Fruit fly (Drosophila melanogaster): Measurements from ENCODE around the gene Elp4.

The Elp4 gene

DNA sequence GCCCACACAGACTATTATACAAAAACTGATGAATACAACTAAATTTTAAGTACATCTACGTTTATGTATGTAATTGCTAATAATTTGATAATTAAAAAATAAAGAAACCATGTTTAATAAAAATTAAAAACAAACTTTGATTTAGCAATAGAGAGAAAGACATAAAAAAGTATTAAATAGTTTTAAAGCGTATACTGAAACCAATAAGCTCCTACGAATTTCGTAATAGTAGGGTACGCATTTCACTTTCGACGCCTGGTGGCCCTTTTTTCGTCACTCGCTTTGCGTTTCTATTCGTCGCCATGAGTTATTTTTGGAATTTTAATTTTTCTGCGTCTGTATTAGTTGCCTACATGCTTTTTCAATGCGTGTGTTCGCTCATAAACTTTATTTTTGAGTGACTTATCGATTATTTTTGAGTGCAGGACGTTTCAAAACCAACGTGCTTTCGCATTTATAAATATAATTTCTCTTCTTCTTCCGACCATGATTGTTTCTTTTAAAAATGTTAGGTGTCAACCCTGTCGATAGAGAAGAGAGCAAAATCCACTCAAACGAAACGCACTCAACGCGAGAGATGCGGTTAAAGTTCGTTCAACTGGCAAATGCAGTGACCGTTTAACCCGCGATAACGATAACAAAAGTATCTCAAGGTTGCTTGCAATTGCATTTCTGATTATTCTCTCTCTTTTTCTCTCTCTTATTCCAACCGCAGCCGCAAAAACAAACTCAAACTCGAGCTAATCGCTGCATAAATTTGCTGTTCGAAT is 22.8 kb downstream of the Elp4 start, which contains the start of gene Oscillin (continued):
- TF ChIP-seq CG6854 (GFP tag; optimal IDR thresholded peaks at IDR 0.05), result peak; percentile 51
- TF ChIP-seq Hr4 (GFP tag; optimal IDR thresholded peaks at IDR 0.05), result peak; percentile 65
- TF ChIP-seq esn (GFP tag; optimal IDR thresholded peaks at IDR 0.05), result peak; percentile 53
- peak; percentile 68 for TF ChIP-seq CG6792 (GFP tag; optimal IDR thresholded peaks at IDR 0.05)
- peak; percentile 52 for TF ChIP-seq CG11902 (GFP tag; optimal IDR thresholded peaks at IDR 0.05)
- peak; percentile 65 for TF ChIP-seq Smox (GFP tag; optimal IDR thresholded peaks at IDR 0.05)
- TF ChIP-seq dac (GFP tag; optimal IDR thresholded peaks at IDR 0.05), result no peak
- peak; percentile 70 for TF ChIP-seq Eip75B (GFP tag; optimal IDR thresholded peaks at IDR 0.05)
- peak; percentile 36 for TF ChIP-seq Sox102F (GFP tag; optimal IDR thresholded peaks at IDR 0.05)
- TF ChIP-seq spab (GFP tag; optimal IDR thresholded peaks at IDR 0.05), result peak; percentile 70

dm6 chr2L:5547288-5547777 is 23.4 kb downstream of the Elp4 start:
- TF ChIP-seq Eip93F (GFP tag; optimal IDR thresholded peaks at IDR 0.05) (peak; percentile 25), Met (GFP tag; optimal IDR thresholded peaks at IDR 0.05) (no peak), CG6808 (GFP tag; optimal IDR thresholded peaks at IDR 0.05) (no peak), CG8319 (GFP tag; optimal IDR thresholded peaks at IDR 0.05) (no peak), Blimp-1 (GFP tag; optimal IDR thresholded peaks at IDR 0.05) (peak; percentile 1), CG3919 (GFP tag; optimal IDR thresholded peaks at IDR 0.05) (no peak), vri (GFP tag; optimal IDR thresholded peaks at IDR 0.05) (peak; percentile 5), svp (GFP tag) (peak; percentile 62), acj6 (GFP tag; optimal IDR thresholded peaks at IDR 0.05) (no peak), CG6276 (GFP tag; optimal IDR thresholded peaks at IDR 0.05) (no peak), CG8119 (GFP tag; IDR thresholded peaks at IDR 0.05) (no peak), CG6854 (GFP tag; optimal IDR thresholded peaks at IDR 0.05) (no peak), topi (GFP tag; optimal IDR thresholded peaks at IDR 0.05) (no peak), achi (GFP tag; optimal IDR thresholded peaks at IDR 0.05) (no peak)

DNA sequence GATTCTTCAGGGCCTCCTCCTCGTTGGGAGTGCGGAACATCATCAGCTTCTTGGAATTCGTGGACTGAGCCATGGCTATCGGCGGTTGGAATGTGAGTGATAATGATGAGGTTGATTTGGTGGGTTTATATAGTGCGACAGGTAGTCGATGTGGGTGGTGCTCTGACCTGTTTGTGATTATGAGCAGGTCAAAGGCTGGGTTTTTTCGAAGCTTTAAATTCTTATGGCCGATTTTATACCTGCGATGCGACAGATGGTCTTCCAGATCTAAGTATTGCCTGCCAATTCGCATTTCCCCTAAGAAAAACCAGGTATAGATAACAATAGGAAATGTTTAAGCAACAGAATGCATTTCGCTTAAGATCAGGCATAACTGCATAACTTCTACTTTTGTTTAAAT is 26.8 kb downstream of the Elp4 start, which contains the start of gene CG14014:
Gene CG14014 (minus strand): TSS at position 101 of the 400 bp plus-strand sequence.
- no peak for TF ChIP-seq CG3032 (tag; optimal IDR thresholded peaks at IDR 0.05)
- no peak for TF ChIP-seq fkh (GFP tag; optimal IDR thresholded peaks at IDR 0.05)
- no peak for TF ChIP-seq CG34406 (GFP tag; optimal IDR thresholded peaks at IDR 0.05)
- TF ChIP-seq CG11294 (GFP tag; IDR thresholded peaks at IDR 0.05), result no peak
- no peak for TF ChIP-seq vri (GFP tag; optimal IDR thresholded peaks at IDR 0.05)
- no peak for TF ChIP-seq Smox (GFP tag; optimal IDR thresholded peaks at IDR 0.05)
- no peak for TF ChIP-seq Blimp-1 (GFP tag; optimal IDR thresholded peaks at IDR 0.05)
- no peak for TF ChIP-seq Sox102F (GFP tag; optimal IDR thresholded peaks at IDR 0.05)
- TF ChIP-seq cyc (GFP tag; optimal IDR thresholded peaks at IDR 0.05), result no peak
- no peak for TF ChIP-seq Hr39 (GFP tag; optimal IDR thresholded peaks at IDR 0.05)
- no peak for TF ChIP-seq CG11762 (GFP tag; optimal IDR thresholded peaks at IDR 0.05; ENCODE audit: insufficient read depth)
- no peak for TF ChIP-seq Met (GFP tag; optimal IDR thresholded peaks at IDR 0.05)
- TF ChIP-seq CG6163 (GFP tag; IDR thresholded peaks at IDR 0.05), result no peak
- TF ChIP-seq CG8119 (GFP tag; IDR thresholded peaks at IDR 0.05), result no peak
- TF ChIP-seq Sox15 (GFP tag; optimal IDR thresholded peaks at IDR 0.05), result no peak

- TF ChIP-seq vri (GFP tag; optimal IDR thresholded peaks at IDR 0.05), result no peak
- TF ChIP-seq Lpt (GFP tag; optimal IDR thresholded peaks at IDR 0.05), result no peak
- no peak for TF ChIP-seq achi (GFP tag; optimal IDR thresholded peaks at IDR 0.05)
- TF ChIP-seq Ets96B (tag; optimal IDR thresholded peaks at IDR 0.05), result no peak
- no peak for TF ChIP-seq Gug (GFP tag; IDR thresholded peaks at IDR 0.05)
These were observed 27.6 kb downstream of the Elp4 start, which contains the start of gene CG18269 for dm6 chr2L:5551538-5551937. Gene CG18269 (plus strand): TSS chr2L:5551838.
